Worm (Caenorhabditis elegans) whole organism, L2 larva: Measurements from ENCODE around the gene srh-22.
A peak's percentile ranks its signal among the peaks of the same experiment; 100 is the strongest.

ENCODE experiments used
- F13H6.1 ChIP-seq: sonication (generic microtip); optimal IDR thresholded peaks from 2 replicates; lab custom pipeline; 2016; ENCODE audit warnings: missing genetic modification characterization, missing compliant biosample characterization
- ZK546.5 ChIP-seq: sonication (generic microtip); optimal IDR thresholded peaks from 2 replicates; lab custom pipeline; 2017; ENCODE audit warnings: missing biosample characterization, missing genetic modification characterization
- alr-1 ChIP-seq: fragments of 150-350 bp; optimal IDR thresholded peaks from 2 replicates; lab custom pipeline; 2014; ENCODE audit warnings: missing biosample characterization, missing genetic modification characterization
- aly-2 ChIP-seq: fragments of 150-350 bp; optimal IDR thresholded peaks from 2 replicates; lab custom pipeline; 2014; ENCODE audit warnings: missing biosample characterization, missing genetic modification characterization
- ama-1 ChIP-seq: fragments of 150-350 bp; optimal IDR thresholded peaks from 2 replicates; lab custom pipeline; 2018; ENCODE audit warnings: inconsistent platforms
- ceh-16 ChIP-seq: fragments of 150-350 bp; optimal IDR thresholded peaks from 2 replicates; lab custom pipeline; 2014; ENCODE audit warnings: missing biosample characterization, missing genetic modification characterization
- ceh-82 ChIP-seq: fragments of 150-350 bp; optimal IDR thresholded peaks from 2 replicates; lab custom pipeline; 2014; ENCODE audit warnings: missing biosample characterization, missing genetic modification characterization
- crh-2 ChIP-seq: sonication (generic microtip); optimal IDR thresholded peaks from 2 replicates; lab custom pipeline; 2017; ENCODE audit warnings: missing biosample characterization, missing genetic modification characterization
- dmd-4 ChIP-seq: sonication (generic microtip); optimal IDR thresholded peaks from 2 replicates; lab custom pipeline; 2017; ENCODE audit warnings: missing biosample characterization, missing genetic modification characterization
- egl-27 ChIP-seq: sonication (generic microtip); optimal IDR thresholded peaks from 3 replicates; lab custom pipeline; 2017; ENCODE audit warnings: missing biosample characterization, missing genetic modification reagents, missing genetic modification characterization
- elt-1 ChIP-seq: fragments of 150-350 bp; optimal IDR thresholded peaks from 2 replicates; lab custom pipeline; 2014; ENCODE audit warnings: missing biosample characterization, missing genetic modification characterization
- elt-3 ChIP-seq: sonication (generic microtip); optimal IDR thresholded peaks from 2 replicates; lab custom pipeline; 2017; ENCODE audit warnings: missing biosample characterization, missing genetic modification characterization
- fos-1 ChIP-seq: fragments of 150-350 bp; optimal IDR thresholded peaks from 2 replicates; lab custom pipeline; 2014; ENCODE audit warnings: missing biosample characterization, missing genetic modification characterization
- lin-39 ChIP-seq: fragments of 150-350 bp; optimal IDR thresholded peaks from 2 replicates; lab custom pipeline; 2014; ENCODE audit warnings: missing biosample characterization, missing genetic modification reagents, missing genetic modification characterization
- mab-5 ChIP-seq: fragments of 150-350 bp; optimal IDR thresholded peaks from 2 replicates; lab custom pipeline; 2014; ENCODE audit warnings: missing biosample characterization, missing genetic modification characterization
- mbf-1 ChIP-seq: sonication (generic microtip); optimal IDR thresholded peaks from 2 replicates; lab custom pipeline; 2017; ENCODE audit warnings: missing biosample characterization, missing genetic modification characterization
- mdl-1 ChIP-seq, 2 experiments: fragments of 150-350 bp in 1 of 2; sonication (generic microtip) in 1 of 2; optimal IDR thresholded peaks; 2 replicates each; lab custom pipeline; 2017; ENCODE audit warnings: missing biosample characterization in 2 of 2, missing genetic modification characterization in 2 of 2
- nhr-10 ChIP-seq: sonication (generic microtip); optimal IDR thresholded peaks from 2 replicates; lab custom pipeline; 2017; ENCODE audit warnings: missing biosample characterization, missing genetic modification characterization
- nhr-11 ChIP-seq: fragments of 150-350 bp; optimal IDR thresholded peaks from 2 replicates; lab custom pipeline; 2014; ENCODE audit warnings: missing biosample characterization, missing genetic modification characterization
- nhr-129 ChIP-seq: fragments of 150-350 bp; optimal IDR thresholded peaks from 2 replicates; lab custom pipeline; 2014; ENCODE audit warnings: missing biosample characterization, missing genetic modification characterization
- nhr-21 ChIP-seq: fragments of 150-350 bp; optimal IDR thresholded peaks from 2 replicates; lab custom pipeline; 2014; ENCODE audit warnings: missing biosample characterization, missing genetic modification characterization
- nhr-237 ChIP-seq: fragments of 150-350 bp; optimal IDR thresholded peaks from 2 replicates; lab custom pipeline; 2014; ENCODE audit warnings: missing biosample characterization, missing genetic modification characterization
- nhr-25 ChIP-seq: fragments of 150-350 bp; sonication (generic microtip); optimal IDR thresholded peaks from 3 replicates; lab custom pipeline; 2014; ENCODE audit warnings: missing biosample characterization, missing genetic modification characterization
- nhr-6 ChIP-seq: fragments of 150-350 bp; optimal IDR thresholded peaks from 2 replicates; lab custom pipeline; 2014; ENCODE audit warnings: missing biosample characterization, missing genetic modification characterization
- nhr-77 ChIP-seq: fragments of 150-350 bp; optimal IDR thresholded peaks from 2 replicates; lab custom pipeline; 2014; ENCODE audit warnings: missing biosample characterization, missing genetic modification characterization
- peb-1 ChIP-seq: fragments of 150-350 bp; optimal IDR thresholded peaks from 2 replicates; lab custom pipeline; 2014; ENCODE audit warnings: missing biosample characterization, missing genetic modification characterization
- sem-4 ChIP-seq: fragments of 150-350 bp; optimal IDR thresholded peaks from 2 replicates; lab custom pipeline; 2014; ENCODE audit warnings: missing biosample characterization, missing genetic modification reagents, missing genetic modification characterization
- skn-1 ChIP-seq: sonication (generic microtip); optimal IDR thresholded peaks from 2 replicates; lab custom pipeline; 2017; ENCODE audit warnings: missing biosample characterization, missing genetic modification characterization
- sma-3 ChIP-seq: sonication (generic microtip); optimal IDR thresholded peaks from 2 replicates; lab custom pipeline; 2016; ENCODE audit warnings: missing genetic modification reagents, missing genetic modification characterization, missing compliant biosample characterization
- sma-9 ChIP-seq, 2 experiments: fragments of 150-350 bp in 1 of 2; sonication (generic microtip) in 1 of 2; optimal IDR thresholded peaks; 2 replicates each; lab custom pipeline; 2014 to 2016; ENCODE audit warnings: missing genetic modification characterization in 2 of 2, mild to moderate bottlenecking in 1 of 2, missing biosample characterization in 1 of 2, missing compliant biosample characterization in 1 of 2, missing genetic modification reagents in 1 of 2, moderate library complexity in 1 of 2
- snpc-4 ChIP-seq: fragments of 150-350 bp; optimal IDR thresholded peaks from 2 replicates; lab custom pipeline; 2014; ENCODE audit warnings: missing biosample characterization, missing genetic modification characterization
- unc-39 ChIP-seq: fragments of 150-350 bp; optimal IDR thresholded peaks from 2 replicates; lab custom pipeline; 2014; ENCODE audit warnings: missing biosample characterization, missing genetic modification characterization
- unc-55 ChIP-seq: fragments of 150-350 bp; sonication (generic microtip); optimal IDR thresholded peaks from 3 replicates; lab custom pipeline; 2014; ENCODE audit warnings: missing biosample characterization, missing genetic modification reagents, missing genetic modification characterization
- unc-62 ChIP-seq: fragments of 150-350 bp; optimal IDR thresholded peaks from 2 replicates; lab custom pipeline; 2014; ENCODE audit warnings: missing biosample characterization, missing genetic modification reagents, missing genetic modification characterization
- zag-1 ChIP-seq: fragments of 150-350 bp; optimal IDR thresholded peaks from 2 replicates; lab custom pipeline; 2014; ENCODE audit warnings: missing biosample characterization, missing genetic modification characterization
- ztf-1 ChIP-seq: fragments of 200-800 bp; sonication (Bioruptor generic); conservative IDR thresholded peaks from 2 replicates; pipeline ENCODE4 v1.3.6; 2022; ENCODE audit warnings: missing genetic modification characterization, missing compliant biosample characterization
- ztf-11 ChIP-seq: sonication (generic microtip); optimal IDR thresholded peaks from 2 replicates; lab custom pipeline; 2017; ENCODE audit warnings: missing biosample characterization, missing genetic modification characterization
- ztf-4 ChIP-seq: fragments of 150-350 bp; optimal IDR thresholded peaks from 2 replicates; lab custom pipeline; 2014; ENCODE audit warnings: missing biosample characterization, missing genetic modification characterization

srh-22 gene

ce11 chrV:4967238-4967637, 45.1 kb downstream of the srh-22 start:
- no peak for TF ChIP-seq egl-27
- no peak for TF ChIP-seq ama-1 (lab: Kevin White, UChicago)
- TF ChIP-seq unc-62 (GFP tag; lab: Kevin White, UChicago), result no peak
- TF ChIP-seq elt-1 (tag; lab: Kevin White, UChicago), result no peak
- no peak for TF ChIP-seq dmd-4 (tag; lab: Kevin White, UChicago)
- no peak for TF ChIP-seq nhr-10
- no peak for TF ChIP-seq mbf-1 (tag; lab: Kevin White, UChicago)
- no peak for TF ChIP-seq nhr-129 (tag; lab: Kevin White, UChicago)
- no peak for TF ChIP-seq unc-55 (GFP tag; lab: Kevin White, UChicago)
- TF ChIP-seq zag-1 (tag; lab: Kevin White, UChicago), result no peak
- no peak for TF ChIP-seq nhr-25
- no peak for TF ChIP-seq crh-2 (tag; lab: Kevin White, UChicago)
- TF ChIP-seq nhr-6 (tag; lab: Kevin White, UChicago), result no peak
- no peak for TF ChIP-seq unc-39
- no peak for TF ChIP-seq F13H6.1
- no peak for TF ChIP-seq ztf-1

ce11 chrV:4968775-4969174, 46.7 kb downstream of the srh-22 start:
- TF ChIP-seq mdl-1 (tag; optimal IDR thresholded peaks at IDR 0.05; lab: Kevin White, UChicago) (no peak), ZK546.5 (tag; lab: Kevin White, UChicago) (no peak), nhr-6 (tag; lab: Kevin White, UChicago) (no peak), aly-2 (tag; lab: Kevin White, UChicago) (no peak), sem-4 (tag; lab: Kevin White, UChicago) (no peak), ztf-4 (no peak), ceh-82 (tag; lab: Kevin White, UChicago) (no peak), nhr-129 (tag; lab: Kevin White, UChicago) (no peak), nhr-237 (tag; lab: Kevin White, UChicago) (no peak), elt-3 (tag; lab: Kevin White, UChicago) (no peak), ztf-1 (no peak), ama-1 (lab: Kevin White, UChicago) (no peak), nhr-10 (no peak), dmd-4 (tag; lab: Kevin White, UChicago) (no peak), elt-1 (tag; lab: Kevin White, UChicago) (no peak), skn-1 (tag; lab: Kevin White, UChicago) (no peak), alr-1 (tag; lab: Kevin White, UChicago) (no peak)

ce11 chrV:4969503-4969902, 47.4 kb downstream of the srh-22 start:
- no peak for TF ChIP-seq ztf-4
- TF ChIP-seq snpc-4, result no peak
- TF ChIP-seq nhr-129 (tag; lab: Kevin White, UChicago), result peak; percentile 67
- TF ChIP-seq dmd-4 (tag; lab: Kevin White, UChicago), result no peak

- TF ChIP-seq nhr-11 (no peak), sma-3 (no peak), ceh-16 (no peak), fos-1 (tag; lab: Kevin White, UChicago) (no peak), zag-1 (tag; lab: Kevin White, UChicago) (no peak), peb-1 (no peak), nhr-21 (no peak), aly-2 (tag; lab: Kevin White, UChicago) (no peak), sma-9 (GFP tag; optimal IDR thresholded peaks at IDR 0.05; lab: Kevin White, UChicago) (no peak), sma-9 (tag; optimal IDR thresholded peaks at IDR 0.05; lab: Kevin White, UChicago) (no peak), mab-5 (tag; lab: Kevin White, UChicago) (no peak), lin-39 (no peak), nhr-77 (tag; lab: Kevin White, UChicago) (no peak), alr-1 (tag; lab: Kevin White, UChicago) (no peak), skn-1 (tag; lab: Kevin White, UChicago) (no peak), dmd-4 (tag; lab: Kevin White, UChicago) (no peak), sem-4 (tag; lab: Kevin White, UChicago) (no peak), ztf-11 (tag; lab: Kevin White, UChicago) (no peak), snpc-4 (no peak), ama-1 (lab: Kevin White, UChicago) (no peak), nhr-10 (no peak)
These were observed 50.8 kb downstream of the srh-22 start, which contains the start of gene srsx-9 for ce11 chrV:4972943-4973342. Gene srsx-9 (minus strand): TSS chrV:4973043.
